Fruit fly (Drosophila melanogaster) whole organism, embryonic: Measurements from ENCODE around the gene RpL18.

ENCODE experiments used
- Bgb ChIP-seq: fragments of 200-800 bp; sonication (Bioruptor generic); IDR thresholded peaks from 2 replicates; pipeline ENCODE4 v1.3.6; 2022; ENCODE audit warnings: missing biosample characterization, missing genetic modification characterization; ENCODE audit not compliant: partially characterized antibody
- Blimp-1 ChIP-seq: fragments of 200-800 bp; sonication (Bioruptor generic); optimal IDR thresholded peaks from 3 replicates; lab custom pipeline; 2018; ENCODE audit warnings: missing biosample characterization, missing genetic modification characterization, mild to moderate bottlenecking, moderate library complexity, missing genetic modification reagents
- CG10209 ChIP-seq: fragments of 200-800 bp; sonication (Bioruptor generic); optimal IDR thresholded peaks from 3 replicates; lab custom pipeline; 2017; ENCODE audit warnings: missing biosample characterization, mild to moderate bottlenecking, missing genetic modification characterization, missing genetic modification reagents
- CG10274 ChIP-seq: fragments of 200-800 bp; sonication (Bioruptor generic); optimal IDR thresholded peaks from 3 replicates; lab custom pipeline; 2017; ENCODE audit warnings: missing biosample characterization, mild to moderate bottlenecking, missing genetic modification characterization
- CG10321 ChIP-seq: fragments of 200-800 bp; sonication (Bioruptor generic); IDR thresholded peaks from 2 replicates; pipeline ENCODE4 v1.3.6; 2022; ENCODE audit warnings: missing biosample characterization, missing genetic modification characterization
- CG11504 ChIP-seq: fragments of 200-800 bp; sonication (Bioruptor generic); optimal IDR thresholded peaks from 3 replicates; lab custom pipeline; 2019; ENCODE audit warnings: missing biosample characterization, mild to moderate bottlenecking, missing genetic modification characterization, moderate library complexity
- CG13287 ChIP-seq: fragments of 200-800 bp; sonication (Bioruptor generic); IDR thresholded peaks from 2 replicates; pipeline ENCODE4 v1.3.6; 2022; ENCODE audit warnings: missing biosample characterization, missing genetic modification characterization; ENCODE audit not compliant: partially characterized antibody
- CG14667 ChIP-seq: fragments of 200-800 bp; sonication (Bioruptor generic); IDR thresholded peaks from 2 replicates; pipeline ENCODE4 v1.3.6; 2022; ENCODE audit warnings: missing biosample characterization, missing genetic modification characterization
- CG15269 ChIP-seq: fragments of 200-800 bp; sonication (Bioruptor generic); optimal IDR thresholded peaks from 2 replicates; lab custom pipeline; 2018; ENCODE audit warnings: missing biosample characterization, mild to moderate bottlenecking, missing genetic modification characterization, moderate library complexity
- CG16779 ChIP-seq: fragments of 200-800 bp; sonication (Bioruptor generic); IDR thresholded peaks from 2 replicates; pipeline ENCODE4 v1.3.6; 2022; ENCODE audit warnings: missing biosample characterization, missing genetic modification characterization
- CG17328 ChIP-seq: fragments of 200-800 bp; sonication (Bioruptor generic); IDR thresholded peaks from 2 replicates; pipeline ENCODE4 v1.3.6; 2022; ENCODE audit warnings: missing biosample characterization, missing genetic modification characterization
- CG18599 ChIP-seq: fragments of 200-800 bp; sonication (Bioruptor generic); optimal IDR thresholded peaks from 3 replicates; lab custom pipeline; 2017; ENCODE audit warnings: missing biosample characterization, missing genetic modification characterization, mild to moderate bottlenecking, moderate library complexity, missing genetic modification reagents
- CG2889 ChIP-seq: fragments of 200-800 bp; sonication (Bioruptor generic); IDR thresholded peaks from 3 replicates; pipeline ENCODE4 v1.3.6; 2022; ENCODE audit warnings: missing biosample characterization, missing genetic modification characterization
- CG4820 ChIP-seq: fragments of 200-800 bp; sonication (Bioruptor generic); optimal IDR thresholded peaks from 3 replicates; lab custom pipeline; 2016; ENCODE audit warnings: missing biosample characterization, missing genetic modification characterization
- CG6175 ChIP-seq: fragments of 200-800 bp; sonication (Bioruptor generic); IDR thresholded peaks from 3 replicates; pipeline ENCODE4 v1.3.6; 2022; ENCODE audit warnings: missing biosample characterization, missing genetic modification characterization
- CG6689 ChIP-seq: fragments of 200-800 bp; sonication (Bioruptor generic); IDR thresholded peaks from 2 replicates; pipeline ENCODE4 v1.3.6; 2022; ENCODE audit warnings: missing biosample characterization, missing genetic modification characterization
- CG6791 ChIP-seq: fragments of 200-800 bp; sonication (Bioruptor generic); IDR thresholded peaks from 3 replicates; pipeline ENCODE4 v1.3.6; 2022; ENCODE audit warnings: missing biosample characterization, missing genetic modification characterization; ENCODE audit not compliant: partially characterized antibody
- CG8359 ChIP-seq: fragments of 200-800 bp; sonication (Bioruptor generic); optimal IDR thresholded peaks from 2 replicates; lab custom pipeline; 2017; ENCODE audit warnings: missing biosample characterization, mild to moderate bottlenecking, missing genetic modification characterization, borderline replicate concordance
- CG8478 ChIP-seq: fragments of >200 bp; optimal IDR thresholded peaks from 2 replicates; lab custom pipeline; 2018
- CG9609 ChIP-seq: fragments of 200-800 bp; sonication (Bioruptor generic); optimal IDR thresholded peaks from 3 replicates; lab custom pipeline; 2016; ENCODE audit warnings: missing biosample characterization, missing genetic modification characterization
- CG9797 ChIP-seq: fragments of 200-800 bp; sonication (Bioruptor generic); optimal IDR thresholded peaks from 3 replicates; lab custom pipeline; 2018; ENCODE audit warnings: missing biosample characterization, mild to moderate bottlenecking, missing genetic modification characterization
- Ets65A ChIP-seq: fragments of 200-800 bp; sonication (Bioruptor generic); peaks from one replicate; lab custom pipeline; 2016; ENCODE audit warnings: missing biosample characterization, missing genetic modification characterization
- H15 ChIP-seq: fragments of 200-800 bp; sonication (Bioruptor generic); IDR thresholded peaks from 3 replicates; pipeline ENCODE4 v1.3.6; 2022; ENCODE audit warnings: missing biosample characterization, missing genetic modification characterization
- Max ChIP-seq: fragments of 200-800 bp; sonication (Bioruptor generic); optimal IDR thresholded peaks from 2 replicates; lab custom pipeline; 2016; ENCODE audit warnings: missing biosample characterization, mild to moderate bottlenecking, missing genetic modification characterization
- Opbp ChIP-seq: fragments of 200-800 bp; sonication (Bioruptor generic); IDR thresholded peaks from 3 replicates; pipeline ENCODE4 v1.3.6; 2022; ENCODE audit warnings: missing biosample characterization, missing genetic modification characterization; ENCODE audit not compliant: partially characterized antibody
- Ptx1 ChIP-seq: fragments of 200-800 bp; sonication (Bioruptor generic); IDR thresholded peaks from 2 replicates; pipeline ENCODE4 v1.3.6; 2022; ENCODE audit warnings: missing biosample characterization, missing genetic modification characterization
- Rx ChIP-seq: fragments of 200-800 bp; sonication (Bioruptor generic); IDR thresholded peaks from 2 replicates; pipeline ENCODE4 v1.3.6; 2022; ENCODE audit warnings: missing biosample characterization, missing genetic modification characterization
- Side ChIP-seq: fragments of 200-800 bp; sonication (Bioruptor generic); optimal IDR thresholded peaks from 2 replicates; lab custom pipeline; 2016; ENCODE audit warnings: missing biosample characterization, missing genetic modification characterization
- Sox100B ChIP-seq: fragments of 200-800 bp; sonication (Bioruptor generic); optimal IDR thresholded peaks from 3 replicates; lab custom pipeline; 2018; ENCODE audit warnings: missing biosample characterization, mild to moderate bottlenecking, missing genetic modification characterization
- aop ChIP-seq: fragments of 200-800 bp; sonication (Bioruptor generic); IDR thresholded peaks from 2 replicates; pipeline ENCODE4 v1.3.6; 2022; ENCODE audit warnings: missing biosample characterization, missing genetic modification characterization
- ap ChIP-seq: fragments of 200-800 bp; sonication (Bioruptor generic); IDR thresholded peaks from 2 replicates; pipeline ENCODE4 v1.3.6; 2022; ENCODE audit warnings: missing biosample characterization, missing genetic modification characterization
- chm ChIP-seq: fragments of 200-800 bp; sonication (Bioruptor generic); IDR thresholded peaks from 2 replicates; pipeline ENCODE4 v1.3.6; 2022; ENCODE audit warnings: missing biosample characterization, missing genetic modification characterization
- chn ChIP-seq: fragments of 200-800 bp; sonication (Bioruptor generic); optimal IDR thresholded peaks from 2 replicates; lab custom pipeline; 2016; ENCODE audit warnings: missing biosample characterization, missing genetic modification characterization
- croc ChIP-seq: fragments of 200-800 bp; sonication (Bioruptor generic); conservative IDR thresholded peaks from 3 replicates; pipeline ENCODE4 v1.3.6; 2022; ENCODE audit warnings: missing biosample characterization, missing genetic modification characterization
- dati ChIP-seq: fragments of 200-800 bp; sonication (Bioruptor generic); IDR thresholded peaks from 2 replicates; pipeline ENCODE4 v1.3.6; 2022; ENCODE audit warnings: missing biosample characterization, missing genetic modification characterization
- fd96Cb ChIP-seq: fragments of 200-800 bp; sonication (Bioruptor generic); optimal IDR thresholded peaks from 2 replicates; lab custom pipeline; 2018; ENCODE audit warnings: missing biosample characterization, mild to moderate bottlenecking, missing genetic modification characterization, moderate library complexity
- grn ChIP-seq: fragments of 200-800 bp; sonication (Bioruptor generic); optimal IDR thresholded peaks from 3 replicates; lab custom pipeline; 2017; ENCODE audit warnings: missing biosample characterization, missing genetic modification characterization
- h ChIP-seq: fragments of >200 bp; optimal IDR thresholded peaks from 2 replicates; lab custom pipeline; 2017
- hth ChIP-seq: fragments of >200 bp; optimal IDR thresholded peaks from 2 replicates; lab custom pipeline; 2017; ENCODE audit warnings: inconsistent platforms
- ind ChIP-seq: fragments of 200-800 bp; sonication (Bioruptor generic); optimal IDR thresholded peaks from 3 replicates; lab custom pipeline; 2016; ENCODE audit warnings: missing biosample characterization, missing genetic modification characterization
- jumu ChIP-seq: fragments of 200-800 bp; sonication (Bioruptor generic); optimal IDR thresholded peaks from 3 replicates; lab custom pipeline; 2016; ENCODE audit warnings: missing biosample characterization, missing genetic modification characterization
- maf-S ChIP-seq: fragments of 200-800 bp; sonication (Bioruptor generic); optimal IDR thresholded peaks from 2 replicates; lab custom pipeline; 2016; ENCODE audit warnings: missing biosample characterization, missing genetic modification characterization
- nau ChIP-seq: fragments of 200-800 bp; sonication (Bioruptor generic); optimal IDR thresholded peaks from 3 replicates; lab custom pipeline; 2017; ENCODE audit warnings: missing biosample characterization, mild to moderate bottlenecking, missing genetic modification characterization, missing genetic modification reagents
- org-1 ChIP-seq: fragments of 200-800 bp; sonication (Bioruptor generic); optimal IDR thresholded peaks from 2 replicates; lab custom pipeline; 2017; ENCODE audit warnings: missing biosample characterization, missing genetic modification characterization
- pb ChIP-seq: fragments of 200-800 bp; sonication (Bioruptor generic); optimal IDR thresholded peaks from 3 replicates; lab custom pipeline; 2016; ENCODE audit warnings: missing biosample characterization, missing genetic modification characterization
- pnt ChIP-seq: fragments of 200-800 bp; sonication (Bioruptor generic); optimal IDR thresholded peaks from 3 replicates; lab custom pipeline; 2016; ENCODE audit warnings: missing biosample characterization, missing genetic modification characterization
- run ChIP-seq: fragments of 200-800 bp; sonication (Bioruptor generic); optimal IDR thresholded peaks from 3 replicates; lab custom pipeline; 2018; ENCODE audit warnings: missing biosample characterization, mild to moderate bottlenecking, missing genetic modification characterization
- sens-2 ChIP-seq: fragments of 200-800 bp; sonication (Bioruptor generic); IDR thresholded peaks from 2 replicates; pipeline ENCODE4 v1.3.6; 2022; ENCODE audit warnings: missing biosample characterization, missing genetic modification characterization
- slbo ChIP-seq: fragments of 200-800 bp; sonication (Bioruptor generic); IDR thresholded peaks from 2 replicates; pipeline ENCODE4 v1.3.6; 2022; ENCODE audit warnings: missing biosample characterization, missing genetic modification characterization
- so ChIP-seq: fragments of 200-800 bp; sonication (Bioruptor generic); IDR thresholded peaks from 3 replicates; pipeline ENCODE4 v1.3.6; 2022; ENCODE audit warnings: missing biosample characterization, missing genetic modification characterization
- stc ChIP-seq: fragments of 200-800 bp; sonication (Bioruptor generic); IDR thresholded peaks from 2 replicates; pipeline ENCODE4 v1.3.6; 2022; ENCODE audit warnings: missing biosample characterization, missing genetic modification characterization
- unc-4 ChIP-seq: fragments of 200-800 bp; sonication (Bioruptor generic); IDR thresholded peaks from 2 replicates; pipeline ENCODE4 v1.3.6; 2022; ENCODE audit warnings: missing biosample characterization, missing genetic modification characterization; ENCODE audit not compliant: partially characterized antibody
- vnd ChIP-seq: fragments of 200-800 bp; sonication (Bioruptor generic); IDR thresholded peaks from 3 replicates; pipeline ENCODE4 v1.3.6; 2022; ENCODE audit warnings: missing biosample characterization, missing genetic modification characterization; ENCODE audit not compliant: partially characterized antibody

Gene RpL18

DNA sequence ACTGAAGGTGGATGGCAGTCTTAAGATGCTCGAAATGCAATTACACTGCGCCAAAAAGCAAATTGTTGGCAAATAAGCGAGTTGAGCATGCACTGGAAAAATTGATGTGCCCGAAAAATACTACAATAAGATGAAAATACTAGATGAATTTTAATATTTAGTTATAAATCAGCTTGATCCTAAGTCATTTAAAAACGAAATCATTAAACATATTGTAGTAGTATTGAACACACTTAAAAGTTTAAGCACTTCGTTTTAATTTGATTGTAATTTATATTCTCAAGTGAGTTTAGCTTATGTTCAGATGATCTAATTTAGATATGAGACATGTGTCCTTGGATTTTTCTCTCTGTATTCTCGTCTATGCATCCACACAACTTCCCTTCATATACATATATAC is 21.3 kb upstream of the RpL18 start (continued):
- TF ChIP-seq dati (GFP tag; lab: Robert Waterston, UW) (no peak), CG4820 (GFP tag; lab: Kevin White, UChicago) (no peak), Bgb (GFP tag; lab: Robert Waterston, UW) (no peak), CG13287 (GFP tag; lab: Robert Waterston, UW) (no peak), CG9797 (GFP tag; lab: Kevin White, UChicago) (no peak), fd96Cb (tag; lab: Kevin White, UChicago) (peak; percentile 42), CG10209 (GFP tag; lab: Kevin White, UChicago) (no peak), h (no peak), CG6175 (no peak), CG8359 (GFP tag; lab: Kevin White, UChicago) (no peak), Sox100B (peak; percentile 45), CG10274 (GFP tag; lab: Kevin White, UChicago) (no peak), CG17328 (GFP tag; lab: Robert Waterston, UW) (0 out of 2 replicates have a peak, but pooled peaks have one; percentile 23), CG10321 (no peak), Blimp-1 (peak; percentile 0), ind (GFP tag; lab: Kevin White, UChicago) (peak; percentile 17), vnd (GFP tag; lab: Robert Waterston, UW) (no peak), slbo (GFP tag; lab: Robert Waterston, UW) (peak; percentile 23; the same call in 1 of the 2 replicates), CG6689 (GFP tag; lab: Robert Waterston, UW) (0 out of 2 replicates have a peak, but pooled peaks have one; percentile 17), CG2889 (GFP tag; lab: Robert Waterston, UW) (no peak), CG18599 (GFP tag; lab: Kevin White, UChicago) (no peak), org-1 (no peak), CG14667 (no peak), CG16779 (GFP tag; lab: Robert Waterston, UW) (no peak), pb (GFP tag; lab: Kevin White, UChicago) (no peak), Ets65A (GFP tag; lab: Kevin White, UChicago) (no peak), H15 (GFP tag; lab: Robert Waterston, UW) (no peak), CG15269 (tag; lab: Kevin White, UChicago) (peak; percentile 18), jumu (GFP tag; lab: Kevin White, UChicago) (no peak), stc (GFP tag; lab: Robert Waterston, UW) (peak; percentile 40; the same call in 1 of the 2 replicates), sens-2 (no peak), chn (no peak), CG6791 (GFP tag; lab: Robert Waterston, UW) (no peak), maf-S (GFP tag; lab: Kevin White, UChicago) (no peak), grn (GFP tag; lab: Kevin White, UChicago) (no peak), Max (GFP tag; lab: Kevin White, UChicago) (no peak), Side (GFP tag; lab: Kevin White, UChicago) (no peak), aop (GFP tag; lab: Robert Waterston, UW) (no peak), nau (no peak), croc (GFP tag; lab: Robert Waterston, UW) (peak; percentile 15; the same call in 1 of the 3 replicates), Ptx1 (GFP tag; lab: Robert Waterston, UW) (peak; percentile 53), CG9609 (GFP tag; lab: Kevin White, UChicago) (no peak), CG11504 (tag; lab: Kevin White, UChicago) (peak; percentile 74), pnt (GFP tag; lab: Kevin White, UChicago) (no peak), hth (no peak), run (tag; lab: Kevin White, UChicago) (no peak), Rx (GFP tag; lab: Robert Waterston, UW) (no peak; the same call in 1 of the 2 replicates), unc-4 (GFP tag; lab: Robert Waterston, UW) (no peak), CG8478 (lab: Kevin White, UChicago) (no peak), chm (GFP tag; lab: Robert Waterston, UW) (no peak), so (GFP tag; lab: Robert Waterston, UW) (no peak), ap (GFP tag; lab: Robert Waterston, UW) (no peak), Opbp (GFP tag; lab: Robert Waterston, UW) (no peak)
